Worm (Caenorhabditis elegans) whole organism, dauer: ENCODE data around the gene gmeb-1.

ENCODE experiments used
- unc-62 ChIP-seq: sonication (generic microtip); optimal IDR thresholded peaks from 2 replicates; lab custom pipeline; 2017; ENCODE audit warnings: missing biosample characterization, missing genetic modification reagents, missing genetic modification characterization

Gene gmeb-1

DNA sequence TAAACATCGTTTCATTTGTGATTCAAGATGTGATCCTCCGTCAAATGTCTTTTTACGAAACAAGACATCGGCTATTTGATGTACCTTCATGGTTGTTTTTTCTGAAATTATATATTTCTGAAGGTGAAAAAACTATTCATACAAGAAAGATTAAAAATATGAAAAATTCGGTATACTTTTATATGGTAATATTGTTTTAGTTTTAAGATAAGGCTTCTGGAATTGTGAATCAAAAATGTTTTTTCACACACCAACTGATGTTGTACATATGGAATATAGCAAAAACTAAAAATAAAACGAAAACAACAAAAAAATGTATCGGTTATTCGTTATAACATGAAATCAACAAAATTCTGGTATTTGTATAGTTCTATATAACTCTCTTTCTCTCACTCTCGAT, 17.9 kb downstream of the gmeb-1 start, which contains the start of gene F23F1.6:
F23F1.6 (minus strand) TSS at position 101 of the 400 bp plus-strand sequence.
- TF ChIP-seq unc-62 (GFP tag; lab: Kevin White, UChicago) = no peak

DNA sequence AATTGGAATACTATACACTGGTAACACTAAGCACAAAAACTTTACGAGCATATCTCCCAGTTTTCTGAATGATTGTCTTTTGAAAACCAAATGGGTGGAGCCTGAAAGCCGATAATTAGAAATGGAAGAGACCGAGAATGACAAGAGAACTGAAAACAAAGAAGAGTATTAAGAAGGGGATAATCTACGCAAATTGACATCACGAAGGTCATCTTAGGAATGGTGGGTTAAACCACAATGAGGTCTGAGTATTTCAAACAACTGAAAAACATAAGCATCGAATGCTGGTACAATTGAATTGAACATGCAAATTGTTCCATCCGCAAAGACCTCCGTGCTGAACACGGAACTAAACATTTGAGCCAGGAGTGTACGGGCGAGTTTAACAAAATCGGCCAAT, 20.1 kb downstream of the gmeb-1 start, which contains the start of gene spp-24:
spp-24 (minus strand) TSS at position 101 of the 400 bp plus-strand sequence.
- no peak for TF ChIP-seq unc-62 (GFP tag; lab: Kevin White, UChicago)

ce11 chrII:41914-42313, 22.6 kb downstream of the gmeb-1 start, which contains the start of gene F23F1.10:
TSS of gene F23F1.10 (minus strand) at chrII:41982.
- no peak for TF ChIP-seq unc-62 (GFP tag; lab: Kevin White, UChicago)

DNA sequence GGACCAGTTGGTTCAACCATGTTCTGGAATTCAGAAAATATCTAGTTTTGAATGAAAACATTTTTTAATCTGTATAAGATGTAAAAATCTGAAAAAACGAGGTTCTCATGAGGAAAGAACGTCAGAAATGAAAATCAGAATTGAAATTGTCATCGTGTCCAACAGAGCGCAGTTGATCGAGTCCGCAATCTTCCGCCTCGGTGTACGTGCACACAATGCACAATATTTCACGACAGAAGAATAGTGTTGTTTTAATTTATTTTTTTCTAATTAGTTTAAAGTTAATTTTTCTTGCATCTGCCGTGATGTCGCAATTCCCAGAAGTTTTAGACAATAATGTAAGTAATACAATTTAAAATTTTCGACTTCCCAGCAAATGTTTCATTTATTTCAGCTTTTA, 24.3 kb downstream of the gmeb-1 start, which contains the start of gene nfyc-1:
nfyc-1 (plus strand) TSS at position 268 of the 400 bp plus-strand sequence.
- TF ChIP-seq unc-62 (GFP tag; lab: Kevin White, UChicago) = no peak

- no peak for TF ChIP-seq unc-62 (GFP tag; lab: Kevin White, UChicago)
These were observed 25.4 kb downstream of the gmeb-1 start, which contains the start of gene rpoa-49 for ce11 chrII:44740-45139. TSS of gene rpoa-49 (plus strand) at chrII:45040.

DNA sequence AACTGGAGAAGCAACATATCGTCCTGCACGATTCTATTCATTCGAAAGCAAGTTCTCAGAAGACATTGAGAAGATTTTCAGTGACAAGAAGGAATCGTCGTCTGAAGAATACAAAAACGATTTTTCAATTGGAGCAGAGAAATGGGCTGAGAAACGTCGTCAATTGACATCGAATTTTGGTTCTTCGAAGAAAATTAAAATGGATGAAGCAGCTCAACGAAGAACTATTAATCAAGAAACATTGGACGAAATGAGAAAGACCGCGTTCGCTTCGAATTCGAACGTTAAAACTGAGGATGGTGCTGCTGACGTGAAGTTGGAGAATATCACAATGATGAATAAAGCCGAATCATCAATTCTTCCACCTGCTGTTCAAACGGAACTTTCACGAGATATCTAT, 26.8 kb downstream of the gmeb-1 start, which contains the start of gene rpt-4:
rpt-4 (minus strand) TSS at position 101 of the 400 bp plus-strand sequence.
- no peak for TF ChIP-seq unc-62 (GFP tag; lab: Kevin White, UChicago)

- no peak for TF ChIP-seq unc-62 (GFP tag; lab: Kevin White, UChicago)
These were observed 27.9 kb downstream of the gmeb-1 start, which contains the start of gene C23H3.5 for ce11 chrII:47280-47679. TSS of gene C23H3.5 (plus strand) at chrII:47580.

DNA sequence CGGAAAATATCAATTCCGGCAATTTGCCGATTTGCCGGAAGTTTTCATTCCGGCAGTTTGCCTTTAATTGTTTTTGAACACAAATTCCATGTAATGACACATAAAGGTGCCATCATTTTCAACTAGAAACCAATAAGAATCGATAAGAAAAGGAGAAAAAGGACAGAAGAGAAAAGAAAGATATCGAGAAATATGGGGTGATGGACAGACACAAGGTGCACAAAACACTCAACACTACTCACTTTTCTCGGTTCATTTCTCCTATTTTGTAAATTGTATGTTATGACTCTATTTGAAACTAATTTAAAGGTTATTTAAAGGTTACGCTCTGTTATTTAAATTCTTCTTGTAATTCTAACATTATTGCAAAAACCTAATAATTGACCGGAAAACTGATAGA, 31.5 kb downstream of the gmeb-1 start:
- no peak for TF ChIP-seq unc-62 (GFP tag; lab: Kevin White, UChicago)

ce11 chrII:51352-51751, 32.0 kb downstream of the gmeb-1 start, which contains the start of gene sptl-1:
TSS of gene sptl-1 (plus strand) at chrII:51652.
- no peak for TF ChIP-seq unc-62 (GFP tag; lab: Kevin White, UChicago)

- TF ChIP-seq unc-62 (GFP tag; lab: Kevin White, UChicago) = no peak
These were observed 35.9 kb downstream of the gmeb-1 start, which contains the start of gene tre-5 for ce11 chrII:55204-55603. TSS of gene tre-5 (minus strand) at chrII:55304.

DNA sequence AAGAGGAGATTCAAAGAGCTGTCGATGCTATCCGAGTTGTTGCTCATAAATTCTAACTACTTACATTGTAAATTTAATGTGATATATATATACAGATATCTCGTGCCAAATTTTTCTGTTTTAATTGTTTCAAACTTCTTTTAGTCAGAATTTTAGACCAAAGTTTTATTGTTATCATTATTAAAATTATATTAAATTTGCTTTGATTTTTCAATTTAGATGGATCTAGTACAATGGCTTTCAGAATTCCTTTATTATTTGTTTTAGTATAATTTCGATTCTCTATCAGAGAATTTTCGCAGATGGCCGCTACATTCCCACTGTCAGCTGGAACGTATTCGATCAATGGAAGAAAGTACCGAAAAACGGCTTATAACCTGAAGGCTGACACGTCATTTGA, 38.0 kb downstream of the gmeb-1 start, which contains the start of gene ascc-1:
ascc-1 (plus strand) TSS at position 301 of the 400 bp plus-strand sequence.
- TF ChIP-seq unc-62 (GFP tag; lab: Kevin White, UChicago) = no peak

- TF ChIP-seq unc-62 (GFP tag; lab: Kevin White, UChicago) = no peak
These were observed 38.5 kb downstream of the gmeb-1 start for ce11 chrII:57873-58272.

DNA sequence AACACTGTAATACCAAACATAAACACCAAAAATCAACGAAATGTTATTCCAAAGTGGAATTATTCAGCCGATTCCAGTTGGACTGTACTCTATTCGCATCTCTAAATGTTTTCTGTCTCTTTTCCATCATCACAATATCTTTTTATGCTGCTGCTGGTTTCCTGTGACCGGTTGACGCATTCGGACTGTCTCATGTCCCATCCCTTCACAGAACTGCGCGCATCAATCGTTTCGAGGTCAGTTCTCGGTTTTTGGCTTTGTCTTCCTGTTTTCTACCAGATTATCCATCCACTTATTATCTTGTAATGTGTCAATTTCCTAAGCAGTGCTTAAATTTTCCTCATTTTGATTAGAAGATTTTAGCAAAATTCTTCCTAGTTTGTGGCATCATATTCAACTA, 40.7 kb downstream of the gmeb-1 start:
- no peak for TF ChIP-seq unc-62 (GFP tag; lab: Kevin White, UChicago)

- no peak for TF ChIP-seq unc-62 (GFP tag; lab: Kevin White, UChicago)
These were observed 41.7 kb downstream of the gmeb-1 start, which contains the start of gene C23H3.2 for ce11 chrII:61013-61412. TSS of gene C23H3.2 (plus strand) at chrII:61313.

ce11 chrII:65484-65883, 46.1 kb downstream of the gmeb-1 start:
- no peak for TF ChIP-seq unc-62 (GFP tag; lab: Kevin White, UChicago)

DNA sequence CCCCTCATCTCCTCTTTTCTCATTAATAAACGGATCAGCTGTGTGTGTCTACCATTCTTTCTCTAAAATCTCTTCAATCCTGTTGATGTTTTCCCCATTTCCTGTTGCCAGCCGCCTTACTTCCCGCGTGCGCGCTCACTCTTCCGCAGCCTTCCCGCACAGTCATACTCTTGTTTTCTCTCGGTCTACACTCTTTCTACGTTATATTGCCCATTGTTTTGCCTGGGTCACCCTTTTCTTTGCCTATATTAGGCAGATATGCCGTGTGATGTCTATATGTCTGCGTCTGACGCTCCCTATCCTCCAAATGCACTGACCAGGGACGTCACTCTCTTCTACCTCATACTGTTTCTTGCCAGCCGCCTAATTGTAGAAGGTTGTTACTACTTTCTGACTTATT, 47.0 kb downstream of the gmeb-1 start:
- TF ChIP-seq unc-62 (GFP tag; lab: Kevin White, UChicago) = no peak

- no peak for TF ChIP-seq unc-62 (GFP tag; lab: Kevin White, UChicago)
These were observed 48.3 kb downstream of the gmeb-1 start for ce11 chrII:67663-68062.
